Worm (Caenorhabditis elegans) whole organism, mixed stage, embryonic: ENCODE results near the gene syx-2.

Experiments
- M03D4.4 ChIP-seq: sonication (generic microtip); optimal IDR thresholded peaks from 2 replicates; lab custom pipeline; 2017; ENCODE audit warnings: mild to moderate bottlenecking, missing genetic modification characterization, missing compliant biosample characterization
- bed-3 ChIP-seq: fragments of 200-800 bp; sonication (Bioruptor generic); optimal IDR thresholded peaks from 3 replicates; lab custom pipeline; 2018; ENCODE audit warnings: mild to moderate bottlenecking, missing genetic modification characterization, moderate library complexity, missing compliant biosample characterization
- blmp-1 ChIP-seq: fragments of 150-350 bp; optimal IDR thresholded peaks from 2 replicates; lab custom pipeline; 2014; ENCODE audit warnings: missing biosample characterization, missing genetic modification characterization
- ceh-39 ChIP-seq: fragments of 150-350 bp; optimal IDR thresholded peaks from 2 replicates; lab custom pipeline; 2014; ENCODE audit warnings: missing biosample characterization, missing genetic modification characterization
- ceh-43 ChIP-seq: fragments of 200-800 bp; sonication (Bioruptor generic); optimal IDR thresholded peaks from 2 replicates; lab custom pipeline; 2018; ENCODE audit warnings: mild to moderate bottlenecking, missing genetic modification characterization, moderate library complexity, missing compliant biosample characterization
- ceh-83 ChIP-seq: fragments of 200-800 bp; sonication (Bioruptor generic); optimal IDR thresholded peaks from 2 replicates; lab custom pipeline; 2018; ENCODE audit warnings: mild to moderate bottlenecking, missing genetic modification characterization, missing compliant biosample characterization
- ces-1 ChIP-seq: fragments of 150-350 bp; optimal IDR thresholded peaks from 2 replicates; lab custom pipeline; 2014; ENCODE audit warnings: missing biosample characterization, missing genetic modification reagents, missing genetic modification characterization
- drap-1 ChIP-seq: fragments of 200-800 bp; sonication (Bioruptor generic); optimal IDR thresholded peaks from 3 replicates; lab custom pipeline; 2018; ENCODE audit warnings: mild to moderate bottlenecking, missing genetic modification characterization, missing compliant biosample characterization
- elt-1 ChIP-seq: sonication (generic microtip); optimal IDR thresholded peaks from 2 replicates; lab custom pipeline; 2017; ENCODE audit warnings: missing genetic modification characterization, mild to moderate bottlenecking, missing compliant biosample characterization, antibody characterized with exemption, moderate library complexity, borderline replicate concordance; ENCODE audit not compliant: insufficient read depth
- elt-3 ChIP-seq: fragments of 150-350 bp; optimal IDR thresholded peaks from 2 replicates; lab custom pipeline; 2014; ENCODE audit warnings: missing biosample characterization, missing genetic modification characterization
- ham-2 ChIP-seq: fragments of 200-800 bp; sonication (Bioruptor generic); optimal IDR thresholded peaks from 2 replicates; lab custom pipeline; 2018; ENCODE audit warnings: mild to moderate bottlenecking, missing genetic modification characterization, missing compliant biosample characterization
- hlh-1 ChIP-seq: fragments of 150-350 bp; optimal IDR thresholded peaks from 2 replicates; lab custom pipeline; 2014; ENCODE audit warnings: missing biosample characterization, missing genetic modification reagents, missing genetic modification characterization
- lin-13 ChIP-seq: fragments of 150-350 bp; optimal IDR thresholded peaks from 2 replicates; lab custom pipeline; 2014; ENCODE audit warnings: missing biosample characterization, missing genetic modification characterization
- lin-32 ChIP-seq: fragments of 200-800 bp; sonication (Bioruptor generic); optimal IDR thresholded peaks from 2 replicates; lab custom pipeline; 2018; ENCODE audit warnings: mild to moderate bottlenecking, missing genetic modification characterization, missing compliant biosample characterization
- lsy-2 ChIP-seq: fragments of 150-350 bp; optimal IDR thresholded peaks from 2 replicates; lab custom pipeline; 2014; ENCODE audit warnings: missing biosample characterization, missing genetic modification characterization
- mls-2 ChIP-seq: sonication (generic microtip); optimal IDR thresholded peaks from 2 replicates; lab custom pipeline; 2016; ENCODE audit warnings: mild to moderate bottlenecking, missing genetic modification characterization, moderate library complexity, missing compliant biosample characterization
- nhr-12 ChIP-seq: fragments of 150-350 bp; optimal IDR thresholded peaks from 2 replicates; lab custom pipeline; 2014; ENCODE audit warnings: missing biosample characterization, missing genetic modification characterization
- nhr-2 ChIP-seq: fragments of 150-350 bp; optimal IDR thresholded peaks from 2 replicates; lab custom pipeline; 2014; ENCODE audit warnings: missing biosample characterization, missing genetic modification characterization
- nhr-237 ChIP-seq: fragments of 150-350 bp; optimal IDR thresholded peaks from 2 replicates; lab custom pipeline; 2014; ENCODE audit warnings: missing biosample characterization, missing genetic modification characterization
- nhr-28 ChIP-seq: fragments of 150-350 bp; optimal IDR thresholded peaks from 2 replicates; lab custom pipeline; 2014; ENCODE audit warnings: missing biosample characterization, missing genetic modification characterization
- nhr-76 ChIP-seq: sonication (generic microtip); optimal IDR thresholded peaks from 2 replicates; lab custom pipeline; 2017; ENCODE audit warnings: missing biosample characterization, missing genetic modification characterization
- pha-4 ChIP-seq: fragments of 150-350 bp; optimal IDR thresholded peaks from 2 replicates; lab custom pipeline; 2018; ENCODE audit warnings: missing biosample characterization, missing genetic modification reagents, missing genetic modification characterization
- sem-2 ChIP-seq: fragments of 200-800 bp; sonication (Bioruptor generic); optimal IDR thresholded peaks from 2 replicates; lab custom pipeline; 2018; ENCODE audit warnings: mild to moderate bottlenecking, missing genetic modification characterization, missing compliant biosample characterization
- snpc-4 ChIP-seq: fragments of 150-350 bp; optimal IDR thresholded peaks from 2 replicates; lab custom pipeline; 2014; ENCODE audit warnings: missing biosample characterization, missing genetic modification characterization
- sptf-1 ChIP-seq: sonication (generic microtip); optimal IDR thresholded peaks from 2 replicates; lab custom pipeline; 2017; ENCODE audit warnings: mild to moderate bottlenecking, missing genetic modification characterization, moderate library complexity, missing compliant biosample characterization
- tbx-8 ChIP-seq: fragments of 200-800 bp; sonication (Bioruptor generic); optimal IDR thresholded peaks from 2 replicates; lab custom pipeline; 2018; ENCODE audit warnings: mild to moderate bottlenecking, missing genetic modification characterization, moderate library complexity, missing compliant biosample characterization
- unc-120 ChIP-seq: sonication (generic microtip); optimal IDR thresholded peaks from 2 replicates; lab custom pipeline; 2017; ENCODE audit warnings: missing genetic modification characterization, missing compliant biosample characterization; ENCODE audit not compliant: poor library complexity, severe bottlenecking
- unc-39 ChIP-seq: fragments of 150-350 bp; optimal IDR thresholded peaks from 2 replicates; lab custom pipeline; 2014; ENCODE audit warnings: missing biosample characterization, missing genetic modification characterization
- unc-62 ChIP-seq: fragments of 150-350 bp; optimal IDR thresholded peaks from 2 replicates; lab custom pipeline; 2014; ENCODE audit warnings: missing biosample characterization, missing genetic modification reagents, missing genetic modification characterization
- zip-8 ChIP-seq: fragments of 150-350 bp; optimal IDR thresholded peaks from 2 replicates; lab custom pipeline; 2014; ENCODE audit warnings: missing biosample characterization, missing genetic modification characterization
- ztf-11 ChIP-seq: fragments of 150-350 bp; optimal IDR thresholded peaks from 2 replicates; lab custom pipeline; 2014; ENCODE audit warnings: missing biosample characterization, missing genetic modification characterization

Gene syx-2

ce11 chrX:13920374-13920986 is 39.5 kb upstream of the syx-2 start:
- no peak for TF ChIP-seq nhr-2
- peak; percentile 52 for TF ChIP-seq ces-1 (GFP tag; lab: Kevin White, UChicago)
- TF ChIP-seq elt-3 (tag; lab: Kevin White, UChicago) = peak; percentile 51
- TF ChIP-seq pha-4 (tag; lab: Kevin White, UChicago) = no peak
- TF ChIP-seq nhr-237 (tag; lab: Kevin White, UChicago) = peak; percentile 31

DNA sequence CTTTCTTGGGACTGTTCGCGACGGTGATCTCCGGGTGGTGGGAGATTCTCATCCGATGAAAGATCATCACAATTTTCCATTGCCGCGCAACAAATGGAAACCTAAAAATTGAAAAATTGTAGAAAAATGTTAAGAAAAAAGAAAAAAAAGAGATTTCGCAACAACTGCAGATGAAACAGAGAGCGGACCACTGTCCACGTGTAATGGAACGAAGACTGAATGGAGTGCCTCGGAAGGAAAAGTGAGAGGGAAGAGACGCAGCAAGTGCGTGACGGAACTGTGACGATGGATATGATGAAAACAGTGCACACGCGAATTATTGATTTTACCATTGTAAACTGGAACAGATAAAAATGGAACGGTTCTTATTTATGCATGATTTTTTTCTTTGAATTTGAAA is 33.9 kb upstream of the syx-2 start, which contains the start of gene meg-2:
meg-2 (minus strand) TSS at position 101 of the 400 bp plus-strand sequence.
- TF ChIP-seq tbx-8 (GFP tag; lab: Kevin White, UChicago) (no peak), ham-2 (GFP tag; lab: Kevin White, UChicago) (no peak), ztf-11 (no peak), nhr-28 (tag; lab: Kevin White, UChicago) (no peak), elt-1 (tag; lab: Kevin White, UChicago) (no peak), nhr-2 (no peak), elt-3 (tag; lab: Kevin White, UChicago) (no peak)

- TF ChIP-seq hlh-1 (tag; lab: Kevin White, UChicago) (no peak), sptf-1 (no peak), ham-2 (GFP tag; lab: Kevin White, UChicago) (no peak), pha-4 (tag; lab: Kevin White, UChicago) (no peak), elt-1 (tag; lab: Kevin White, UChicago) (no peak), elt-3 (tag; lab: Kevin White, UChicago) (no peak), unc-120 (no peak), zip-8 (tag; lab: Kevin White, UChicago) (no peak), nhr-12 (tag; lab: Kevin White, UChicago) (no peak), ztf-11 (no peak), unc-39 (tag; lab: Kevin White, UChicago) (no peak), drap-1 (GFP tag; lab: Kevin White, UChicago) (no peak)
Observed at ce11 chrX:13928532-13928931, 31.4 kb upstream of the syx-2 start.

DNA sequence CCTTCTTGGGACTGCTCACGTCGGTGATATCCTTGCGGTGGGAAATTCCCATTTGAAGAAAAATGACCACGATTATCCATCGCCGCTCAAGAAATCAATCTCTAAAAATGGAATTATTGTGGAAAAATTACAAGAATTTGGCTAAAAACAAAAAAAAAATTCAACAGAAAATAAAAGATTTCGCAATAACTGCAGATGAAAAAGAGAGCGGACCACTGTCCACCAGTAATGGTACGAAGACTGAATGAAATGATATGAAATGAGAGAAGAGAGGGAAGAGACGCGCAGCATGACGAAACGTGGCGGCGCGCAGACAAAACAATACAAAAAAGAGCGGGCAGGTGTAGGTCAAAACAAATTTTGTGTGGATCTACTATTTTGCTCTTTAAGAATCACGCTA is 30.4 kb upstream of the syx-2 start, which contains the start of gene meg-1:
meg-1 (minus strand) TSS at position 101 of the 400 bp plus-strand sequence.
- TF ChIP-seq ceh-83 (GFP tag; lab: Kevin White, UChicago) = no peak
- TF ChIP-seq M03D4.4 = no peak
- TF ChIP-seq ceh-43 (GFP tag; lab: Kevin White, UChicago) = no peak
- no peak for TF ChIP-seq pha-4 (tag; lab: Kevin White, UChicago)
- no peak for TF ChIP-seq unc-120
- TF ChIP-seq sem-2 (GFP tag; lab: Kevin White, UChicago) = no peak
- TF ChIP-seq mls-2 (tag; lab: Kevin White, UChicago) = no peak
- TF ChIP-seq lsy-2 (tag; lab: Kevin White, UChicago) = no peak
- no peak for TF ChIP-seq nhr-28 (tag; lab: Kevin White, UChicago)
- no peak for TF ChIP-seq nhr-237 (tag; lab: Kevin White, UChicago)
- TF ChIP-seq sptf-1 = no peak
- TF ChIP-seq tbx-8 (GFP tag; lab: Kevin White, UChicago) = no peak
- TF ChIP-seq hlh-1 (tag; lab: Kevin White, UChicago) = no peak
- TF ChIP-seq lin-32 (GFP tag; lab: Kevin White, UChicago) = no peak
- TF ChIP-seq blmp-1 = no peak
- no peak for TF ChIP-seq ceh-39 (tag; lab: Kevin White, UChicago)
- no peak for TF ChIP-seq unc-39 (tag; lab: Kevin White, UChicago)
- no peak for TF ChIP-seq unc-62
- TF ChIP-seq ztf-11 = no peak

DNA sequence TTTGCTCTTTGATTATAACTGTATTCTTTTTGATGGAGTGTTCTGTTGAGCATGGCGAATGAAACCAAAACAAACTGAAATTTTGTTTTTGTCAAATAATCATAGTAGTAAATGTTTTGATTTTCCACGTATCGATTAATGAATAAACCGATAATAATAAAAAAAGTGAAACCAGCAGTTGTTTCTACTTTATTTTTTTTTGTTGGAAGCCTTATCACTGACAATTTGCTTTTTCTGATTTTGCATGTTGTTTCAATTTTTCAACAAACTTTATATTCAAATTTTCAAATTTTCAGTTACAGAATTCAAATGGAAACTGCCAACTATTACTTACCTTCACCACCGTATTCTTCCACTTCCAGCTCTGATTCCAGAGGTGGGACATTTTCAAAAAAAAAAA is 25.4 kb upstream of the syx-2 start, which contains the start of gene elt-3:
elt-3 (plus strand) TSS at position 301 of the 400 bp plus-strand sequence.
- TF ChIP-seq ceh-83 (GFP tag; lab: Kevin White, UChicago) (no peak), drap-1 (GFP tag; lab: Kevin White, UChicago) (no peak), nhr-76 (tag; lab: Kevin White, UChicago) (no peak), zip-8 (tag; lab: Kevin White, UChicago) (no peak), ces-1 (GFP tag; lab: Kevin White, UChicago) (no peak), mls-2 (tag; lab: Kevin White, UChicago) (no peak), lin-32 (GFP tag; lab: Kevin White, UChicago) (no peak), snpc-4 (tag; lab: Kevin White, UChicago) (no peak), ceh-39 (tag; lab: Kevin White, UChicago) (no peak), ceh-43 (GFP tag; lab: Kevin White, UChicago) (no peak), lsy-2 (tag; lab: Kevin White, UChicago) (no peak), unc-62 (no peak), nhr-28 (tag; lab: Kevin White, UChicago) (no peak), lin-13 (no peak), bed-3 (GFP tag; lab: Kevin White, UChicago) (no peak), unc-39 (tag; lab: Kevin White, UChicago) (no peak), ztf-11 (no peak), elt-3 (tag; lab: Kevin White, UChicago) (no peak)
